1 fruit fly cellular context compared by ENCODE assay signal in genomic region chr3R:14282215-14283041, dm6.
TF ChIP-seq lines count a peak whose summit lies in the region.

No protein-coding gene starts in this region.

TF ChIP-seq in whole organism, embryonic, 481 proteins besides CTCF, POLR2A, EP300 and RAD21 (continued from another document):
- TF ChIP-seq Trl (optimal IDR thresholded peaks at IDR 0.05; lab: Kevin White, UChicago) (peak; percentile 63 to 83), Trl (GFP tag; optimal IDR thresholded peaks at IDR 0.05; lab: Kevin White, UChicago) (no peak), NfI (GFP tag; optimal IDR thresholded peaks at IDR 0.05; lab: Kevin White, UChicago) (no peak), slp2 (GFP tag; optimal IDR thresholded peaks at IDR 0.05; lab: Kevin White, UChicago) (no peak), CG1832 (GFP tag; optimal IDR thresholded peaks at IDR 0.05; lab: Kevin White, UChicago) (peak; percentile 77), unc-4 (GFP tag; IDR thresholded peaks at IDR 0.05; lab: Robert Waterston, UW; ENCODE audit: partially characterized antibody) (no peak), B-H1 (GFP tag; IDR thresholded peaks at IDR 0.05; lab: Robert Waterston, UW) (no peak), CG8478 (optimal IDR thresholded peaks at IDR 0.05; lab: Kevin White, UChicago) (no peak), CG6683 (GFP tag; optimal IDR thresholded peaks at IDR 0.05; lab: Kevin White, UChicago) (no peak), CG12659 (GFP tag; optimal IDR thresholded peaks at IDR 0.05; lab: Kevin White, UChicago) (no peak)
